Fruit fly (Drosophila melanogaster) whole organism, pupa: ENCODE results near the gene Jhbp13.

Experiments used
- CG14655 ChIP-seq: fragments of 200-800 bp; sonication (Bioruptor generic); optimal IDR thresholded peaks from 3 replicates; lab custom pipeline; 2017; ENCODE audit warnings: mild to moderate bottlenecking, missing biosample characterization, missing genetic modification reagents, missing genetic modification characterization
- CG15710 ChIP-seq: fragments of 200-800 bp; sonication (Bioruptor generic); optimal IDR thresholded peaks from 2 replicates; lab custom pipeline; 2018; ENCODE audit warnings: missing biosample characterization, mild to moderate bottlenecking, missing genetic modification characterization, moderate library complexity
- CG17806 ChIP-seq: fragments of 200-800 bp; sonication (Bioruptor generic); optimal IDR thresholded peaks from 2 replicates; lab custom pipeline; 2018; ENCODE audit warnings: missing biosample characterization, mild to moderate bottlenecking, missing genetic modification characterization, moderate library complexity
- CG32121 ChIP-seq: fragments of 200-800 bp; sonication (Bioruptor generic); IDR thresholded peaks from 2 replicates; pipeline ENCODE4 v1.3.6; 2022; ENCODE audit warnings: missing biosample characterization, missing genetic modification characterization
- CG4496 ChIP-seq: fragments of 200-800 bp; sonication (Bioruptor generic); IDR thresholded peaks from 3 replicates; pipeline ENCODE4 v1.3.6; 2022; ENCODE audit warnings: missing biosample characterization, missing genetic modification characterization
- CG9948 ChIP-seq: fragments of 200-800 bp; sonication (Bioruptor generic); optimal IDR thresholded peaks from 2 replicates; lab custom pipeline; 2018; ENCODE audit warnings: missing biosample characterization, mild to moderate bottlenecking, missing genetic modification characterization, moderate library complexity
- EcR ChIP-seq: fragments of 200-800 bp; sonication (Bioruptor generic); optimal IDR thresholded peaks from 3 replicates; lab custom pipeline; 2019; ENCODE audit warnings: missing biosample characterization, missing genetic modification characterization, mild to moderate bottlenecking, moderate library complexity, missing genetic modification reagents
- Pif1A ChIP-seq: fragments of 200-800 bp; sonication (Bioruptor generic); optimal IDR thresholded peaks from 3 replicates; lab custom pipeline; 2016; ENCODE audit warnings: missing biosample characterization, missing genetic modification characterization
- Pif1B ChIP-seq: fragments of 200-800 bp; sonication (Bioruptor generic); optimal IDR thresholded peaks from 3 replicates; lab custom pipeline; 2016; ENCODE audit warnings: missing biosample characterization, missing genetic modification characterization
- Snoo ChIP-seq: fragments of 200-800 bp; sonication (Bioruptor generic); optimal IDR thresholded peaks from 3 replicates; lab custom pipeline; 2017; ENCODE audit warnings: missing biosample characterization, mild to moderate bottlenecking, missing genetic modification characterization, inconsistent platforms
- fd96Ca ChIP-seq: fragments of 200-800 bp; sonication (Bioruptor generic); IDR thresholded peaks from 3 replicates; pipeline ENCODE4 v1.3.6; 2022; ENCODE audit warnings: missing biosample characterization, missing genetic modification characterization
- gl ChIP-seq: fragments of 200-800 bp; sonication (Bioruptor generic); optimal IDR thresholded peaks from 2 replicates; lab custom pipeline; 2018; ENCODE audit warnings: missing biosample characterization, mild to moderate bottlenecking, missing genetic modification characterization
- rn ChIP-seq: fragments of 200-800 bp; sonication (Bioruptor generic); IDR thresholded peaks from 2 replicates; pipeline ENCODE4 v1.3.6; 2022; ENCODE audit warnings: missing biosample characterization, missing genetic modification characterization

- TF ChIP-seq CG9948 (tag; lab: Kevin White, UChicago) = no peak
- no peak for TF ChIP-seq rn
- no peak for TF ChIP-seq CG14655 (GFP tag; lab: Kevin White, UChicago)
- no peak for TF ChIP-seq CG15710 (tag; lab: Kevin White, UChicago)
- TF ChIP-seq CG32121 = peak; percentile 60
- TF ChIP-seq fd96Ca (GFP tag; lab: Robert Waterston, UW) = peak; percentile 46; the same call in 2 of the 3 replicates
- no peak for TF ChIP-seq CG17806 (tag; lab: Kevin White, UChicago)
- TF ChIP-seq Pif1A = no peak
- TF ChIP-seq gl = no peak
- no peak for TF ChIP-seq Snoo
- TF ChIP-seq EcR (GFP tag; lab: Kevin White, UChicago) = no peak
- TF ChIP-seq CG4496 = no peak
- TF ChIP-seq Pif1B (GFP tag; lab: Kevin White, UChicago) = no peak
Measured at dm6 chr2L:13291066-13291434, 51.3 kb downstream of the Jhbp13 start.
